Worm (Caenorhabditis elegans): ENCODE measurements around the gene cnp-3.

The cnp-3 gene

ce11 chrX:17151160-17151711, 13.3 kb upstream of the cnp-3 start, which contains the start of gene mdt-1.2 (continued):
- TF ChIP-seq sox-4 (tag; optimal IDR thresholded peaks at IDR 0.05): no peak
- TF ChIP-seq nhr-90 (tag; optimal IDR thresholded peaks at IDR 0.05; ENCODE audit: poor library complexity): peak; percentile 76
- TF ChIP-seq lin-13 (GFP tag; optimal IDR thresholded peaks at IDR 0.05): peak; percentile 34

ce11 chrX:17149877-17150490, 12.1 kb upstream of the cnp-3 start, which contains the start of gene T23C6.4:
Gene T23C6.4 (minus strand): TSS chrX:17149927.
- TF ChIP-seq nhr-85 (tag) (no peak), ceh-88 (GFP tag; IDR thresholded peaks at IDR 0.05) (no peak), lin-14 (GFP tag; optimal IDR thresholded peaks at IDR 0.05) (peak; percentile 36), efl-3 (GFP tag; optimal IDR thresholded peaks at IDR 0.05) (no peak), efl-1 (optimal IDR thresholded peaks at IDR 0.05) (no peak), efl-1 (GFP tag; optimal IDR thresholded peaks at IDR 0.05 in 1 of 2) (peak in 1 of 2 experiments; percentile 61), nhr-19 (GFP tag; conservative IDR thresholded peaks at IDR 0.05) (no peak), nhr-76 (tag; optimal IDR thresholded peaks at IDR 0.05) (no peak), tlp-1 (tag; optimal IDR thresholded peaks at IDR 0.05) (no peak), unc-62 (GFP tag; optimal IDR thresholded peaks at IDR 0.05) (no peak)

ce11 chrX:17146545-17146944, 8.6 kb upstream of the cnp-3 start:
- no peak for TF ChIP-seq pqm-1 (tag; optimal IDR thresholded peaks at IDR 0.05)
- TF ChIP-seq hlh-17 (GFP tag; optimal IDR thresholded peaks at IDR 0.05; ENCODE audit: borderline replicate concordance): no peak
- TF ChIP-seq egl-27 (tag; optimal IDR thresholded peaks at IDR 0.05): no peak
- no peak for TF ChIP-seq ceh-82 (tag; optimal IDR thresholded peaks at IDR 0.05)
- TF ChIP-seq jun-1 (tag; optimal IDR thresholded peaks at IDR 0.05): peak; percentile 21
- no peak for TF ChIP-seq rnt-1 (tag; optimal IDR thresholded peaks at IDR 0.05)
- no peak for TF ChIP-seq Y116A8C.19 (tag; optimal IDR thresholded peaks at IDR 0.05; ENCODE audit: borderline replicate concordance)
- no peak for TF ChIP-seq sup-37 (GFP tag; optimal IDR thresholded peaks at IDR 0.05)
- TF ChIP-seq fos-1 (tag; optimal IDR thresholded peaks at IDR 0.05): no peak
- TF ChIP-seq lir-3 (tag; optimal IDR thresholded peaks at IDR 0.05; ENCODE audit: poor library complexity): no peak
- no peak for TF ChIP-seq tlp-1 (tag; optimal IDR thresholded peaks at IDR 0.05)
- no peak for TF ChIP-seq nhr-11 (tag; optimal IDR thresholded peaks at IDR 0.05)
- TF ChIP-seq lin-35 (GFP tag; optimal IDR thresholded peaks at IDR 0.05): no peak
- TF ChIP-seq nhr-47 (tag; optimal IDR thresholded peaks at IDR 0.05): no peak
- no peak for TF ChIP-seq vab-15 (tag; optimal IDR thresholded peaks at IDR 0.05)
- no peak for TF ChIP-seq efl-1 (optimal IDR thresholded peaks at IDR 0.05)
- peak in 1 of 2 experiments; percentile 5 for TF ChIP-seq efl-1 (GFP tag; optimal IDR thresholded peaks at IDR 0.05 in 1 of 2)
- peak; percentile 70 for TF ChIP-seq elt-2 (tag; optimal IDR thresholded peaks at IDR 0.05)
- TF ChIP-seq pax-3 (tag; optimal IDR thresholded peaks at IDR 0.05): peak; percentile 72
- TF ChIP-seq nhr-237 (tag; optimal IDR thresholded peaks at IDR 0.05): no peak
- no peak for TF ChIP-seq zag-1 (tag; optimal IDR thresholded peaks at IDR 0.05)
- no peak for TF ChIP-seq pag-3 (tag; optimal IDR thresholded peaks at IDR 0.05; ENCODE audit: borderline replicate concordance, insufficient read depth)

- TF ChIP-seq dpl-1 (GFP tag; optimal IDR thresholded peaks at IDR 0.05): no peak
- no peak for TF ChIP-seq nhr-28 (tag; optimal IDR thresholded peaks at IDR 0.05)
- TF ChIP-seq zag-1 (tag; optimal IDR thresholded peaks at IDR 0.05): no peak
- no peak for TF ChIP-seq jun-1 (tag; optimal IDR thresholded peaks at IDR 0.05)
- no peak for TF ChIP-seq egl-13 (tag; optimal IDR thresholded peaks at IDR 0.05)
- TF ChIP-seq unc-30 (tag; optimal IDR thresholded peaks at IDR 0.05): no peak
- no peak for TF ChIP-seq C16A3.4 (tag; optimal IDR thresholded peaks at IDR 0.05)
- no peak for TF ChIP-seq aly-2 (tag; optimal IDR thresholded peaks at IDR 0.05)
- TF ChIP-seq ama-1 (optimal IDR thresholded peaks at IDR 0.05): no peak
- peak; percentile 20 for TF ChIP-seq tlp-1 (tag; optimal IDR thresholded peaks at IDR 0.05)
- TF ChIP-seq unc-98 (GFP tag; IDR thresholded peaks at IDR 0.05): no peak
- TF ChIP-seq blmp-1 (tag; optimal IDR thresholded peaks at IDR 0.05): no peak
- no peak for TF ChIP-seq nhr-47 (tag; optimal IDR thresholded peaks at IDR 0.05)
- no peak for TF ChIP-seq isw-1 (GFP tag; IDR thresholded peaks at IDR 0.05)
- no peak for TF ChIP-seq mef-2 (tag; optimal IDR thresholded peaks at IDR 0.05)
- TF ChIP-seq nhr-20 (tag; optimal IDR thresholded peaks at IDR 0.05): no peak
- no peak for TF ChIP-seq ceh-90 (tag; optimal IDR thresholded peaks at IDR 0.05)
- no peak for TF ChIP-seq dsc-1 (tag; optimal IDR thresholded peaks at IDR 0.05)
- TF ChIP-seq nhr-90 (tag; optimal IDR thresholded peaks at IDR 0.05; ENCODE audit: poor library complexity): peak; percentile 3
- TF ChIP-seq unc-62 (GFP tag; optimal IDR thresholded peaks at IDR 0.05): no peak
- no peak for TF ChIP-seq ceh-63 (GFP tag; optimal IDR thresholded peaks at IDR 0.05)
Measured at ce11 chrX:17140447-17140846, 2.5 kb upstream of the cnp-3 start.

All from whole organism, L1 larva.